Worm (Caenorhabditis elegans) whole organism, L1 larva: ENCODE results near the gene Y38E10A.28.

Experiments
- blmp-1 ChIP-seq: fragments of 150-350 bp; optimal IDR thresholded peaks from 2 replicates; lab custom pipeline; 2014; ENCODE audit warnings: missing biosample characterization, missing genetic modification characterization
- ces-1 ChIP-seq: fragments of 150-350 bp; optimal IDR thresholded peaks from 2 replicates; lab custom pipeline; 2014; ENCODE audit warnings: missing biosample characterization, missing genetic modification reagents, missing genetic modification characterization
- dsc-1 ChIP-seq: sonication (generic microtip); optimal IDR thresholded peaks from 2 replicates; lab custom pipeline; 2016; ENCODE audit warnings: mild to moderate bottlenecking, missing genetic modification characterization, missing compliant biosample characterization
- elt-3 ChIP-seq, 6 experiments: fragments of 150-350 bp in 1 of 6; sonication (generic microtip); optimal IDR thresholded peaks; 2 replicates each; lab custom pipeline; 2017 to 2018; ENCODE audit warnings: missing biosample characterization in 6 of 6, missing genetic modification characterization in 6 of 6, inconsistent platforms in 1 of 6
- hpl-2 ChIP-seq: fragments of 150-350 bp; optimal IDR thresholded peaks from 2 replicates; lab custom pipeline; 2014; ENCODE audit warnings: missing biosample characterization, missing genetic modification reagents, missing genetic modification characterization
- lin-39 ChIP-seq: fragments of 150-350 bp; optimal IDR thresholded peaks from 2 replicates; lab custom pipeline; 2014; ENCODE audit warnings: missing biosample characterization, missing genetic modification reagents, missing genetic modification characterization
- nhr-12 ChIP-seq: sonication (generic microtip); optimal IDR thresholded peaks from 2 replicates; lab custom pipeline; 2017; ENCODE audit warnings: missing biosample characterization, missing genetic modification characterization
- nhr-237 ChIP-seq: fragments of 150-350 bp; optimal IDR thresholded peaks from 2 replicates; lab custom pipeline; 2014; ENCODE audit warnings: missing biosample characterization, missing genetic modification characterization
- nhr-85 ChIP-seq: sonication (generic microtip); peaks from one replicate; lab custom pipeline; 2016; ENCODE audit warnings: missing genetic modification characterization, inconsistent platforms, missing compliant biosample characterization
- sup-37 ChIP-seq: fragments of 200-800 bp; sonication (Bioruptor generic); optimal IDR thresholded peaks from 2 replicates; lab custom pipeline; 2018; ENCODE audit warnings: mild to moderate bottlenecking, missing genetic modification characterization, missing compliant biosample characterization
- unc-86 ChIP-seq: sonication (generic microtip); optimal IDR thresholded peaks from 2 replicates; lab custom pipeline; 2016; ENCODE audit warnings: missing genetic modification characterization, missing compliant biosample characterization
- ztf-4 ChIP-seq: fragments of 150-350 bp; optimal IDR thresholded peaks from 2 replicates; lab custom pipeline; 2014; ENCODE audit warnings: missing biosample characterization, missing genetic modification characterization

DNA sequence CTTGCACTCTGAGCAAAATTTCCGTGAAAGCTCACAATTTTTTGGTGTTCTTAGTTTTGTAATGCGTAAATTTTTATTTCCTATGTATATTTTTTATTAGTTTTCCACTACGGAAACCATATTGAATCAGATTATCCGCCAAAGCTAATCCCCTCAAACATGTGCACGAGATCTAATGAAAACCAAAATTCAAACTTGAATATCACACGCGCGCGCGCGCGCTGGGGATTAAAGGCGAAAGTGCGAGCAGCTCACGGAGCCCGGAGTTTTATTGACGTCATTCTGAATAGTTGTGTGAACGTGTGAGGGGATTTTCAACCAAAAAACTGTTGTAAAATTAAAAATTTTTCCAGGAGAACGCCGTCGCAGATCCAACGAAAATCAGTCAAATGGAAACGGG lies 39.4 kb downstream of the Y38E10A.28 start:
- no peak for TF ChIP-seq blmp-1
- no peak for TF ChIP-seq nhr-12 (tag; lab: Kevin White, UChicago)
- no peak for TF ChIP-seq nhr-85
- no peak for TF ChIP-seq ztf-4 (tag; lab: Kevin White, UChicago)
- no peak for TF ChIP-seq sup-37 (GFP tag; lab: Kevin White, UChicago)
- TF ChIP-seq dsc-1 = peak; percentile 88
- no peak for TF ChIP-seq lin-39 (tag; lab: Kevin White, UChicago)
- TF ChIP-seq hpl-2 (GFP tag; lab: Kevin White, UChicago) = no peak
- TF ChIP-seq ces-1 = no peak
- TF ChIP-seq unc-86 (tag; lab: Kevin White, UChicago) = no peak
- no peak for TF ChIP-seq elt-3 (tag; optimal IDR thresholded peaks at IDR 0.05; lab: Kevin White, UChicago)
- no peak for TF ChIP-seq nhr-237 (tag; lab: Kevin White, UChicago)
